Fruit fly (Drosophila melanogaster) whole organism: ENCODE results near the gene CG11550.

Experiments
- pan ChIP-seq: fragments of >200 bp; optimal IDR thresholded peaks from 2 replicates; lab custom pipeline; 2017
- psq ChIP-seq: fragments of >200 bp; optimal IDR thresholded peaks from 2 replicates; lab custom pipeline; 2017
- usp ChIP-seq: fragments of >200 bp; optimal IDR thresholded peaks from 2 replicates; lab custom pipeline; 2017; ENCODE audit warnings: missing biosample characterization, missing genetic modification characterization, mixed read lengths

DNA sequence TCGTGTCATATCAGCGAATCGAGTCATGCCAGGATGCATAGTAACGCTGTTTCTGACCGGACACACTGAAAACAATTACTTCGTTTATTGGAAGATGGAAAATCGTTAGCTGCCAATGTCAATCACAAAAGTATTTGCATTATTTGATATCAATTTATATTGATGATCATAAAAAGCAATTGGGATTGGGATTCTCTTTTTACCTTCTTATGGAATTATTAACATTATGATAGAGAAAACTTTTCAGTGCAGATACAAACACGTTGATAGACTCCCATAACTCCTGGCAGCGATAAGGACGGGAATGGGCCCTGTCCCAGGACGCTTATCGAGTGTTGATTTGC is 27.2 kb upstream of the CG11550 start:
- TF ChIP-seq pan (lab: Kevin White, UChicago) (no peak), usp (GFP tag; lab: Kevin White, UChicago) (no peak), psq (no peak)
